Worm (Caenorhabditis elegans) whole organism, L4/young adult: Measurements from ENCODE around the gene gss-1.

Source experiments
- W03F9.2 ChIP-seq: fragments of 150-350 bp; optimal IDR thresholded peaks from 2 replicates; lab custom pipeline; 2014; ENCODE audit warnings: missing biosample characterization, missing genetic modification characterization
- dao-5 ChIP-seq: sonication (generic microtip); optimal IDR thresholded peaks from 2 replicates; lab custom pipeline; 2016; ENCODE audit warnings: missing genotype, missing genetic modification characterization, moderate library complexity, missing compliant biosample characterization
- him-1 ChIP-seq: sonication (generic microtip); optimal IDR thresholded peaks from 2 replicates; lab custom pipeline; 2016; ENCODE audit warnings: missing genotype, missing genetic modification reagents, missing genetic modification characterization, missing compliant biosample characterization

gss-1 gene

ce11 chrII:9398370-9398901 lies 17.8 kb downstream of the gss-1 start, which contains the start of the genes Y51B9A.14 and Y51B9A.8:
TSS of gene Y51B9A.14 (minus strand) at chrII:9398470.
TSS of gene Y51B9A.8 (plus strand) at chrII:9398851.
- TF ChIP-seq dao-5 (tag; lab: Kevin White, UChicago) (no peak), him-1 (tag; lab: Kevin White, UChicago) (no peak), W03F9.2 (tag; lab: Kevin White, UChicago) (no peak)

DNA sequence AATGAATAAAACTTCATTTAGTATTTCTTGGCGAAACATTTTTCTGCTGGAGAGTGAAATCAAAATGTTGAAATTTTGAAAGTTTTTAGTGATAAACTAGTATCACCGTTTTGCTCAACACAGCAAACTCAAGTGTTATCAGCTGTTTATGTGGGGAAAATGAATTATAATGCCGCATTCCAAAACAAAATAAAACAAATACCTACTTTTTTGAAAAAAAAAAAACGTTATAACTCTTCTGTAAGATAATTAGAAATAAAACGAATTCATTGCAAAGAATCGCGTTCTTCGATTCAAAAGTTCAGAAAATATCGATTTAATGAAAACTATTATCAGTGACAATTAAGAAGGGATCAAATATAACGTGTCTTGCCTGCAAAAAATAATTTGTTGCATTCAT lies 18.7 kb downstream of the gss-1 start, which contains the start of gene Y51B9A.9:
Gene Y51B9A.9, minus strand, starts transcription at position 101 of the 400 bp plus-strand sequence.
- TF ChIP-seq him-1 (tag; lab: Kevin White, UChicago) = no peak
- no peak for TF ChIP-seq dao-5 (tag; lab: Kevin White, UChicago)
- no peak for TF ChIP-seq W03F9.2 (tag; lab: Kevin White, UChicago)

DNA sequence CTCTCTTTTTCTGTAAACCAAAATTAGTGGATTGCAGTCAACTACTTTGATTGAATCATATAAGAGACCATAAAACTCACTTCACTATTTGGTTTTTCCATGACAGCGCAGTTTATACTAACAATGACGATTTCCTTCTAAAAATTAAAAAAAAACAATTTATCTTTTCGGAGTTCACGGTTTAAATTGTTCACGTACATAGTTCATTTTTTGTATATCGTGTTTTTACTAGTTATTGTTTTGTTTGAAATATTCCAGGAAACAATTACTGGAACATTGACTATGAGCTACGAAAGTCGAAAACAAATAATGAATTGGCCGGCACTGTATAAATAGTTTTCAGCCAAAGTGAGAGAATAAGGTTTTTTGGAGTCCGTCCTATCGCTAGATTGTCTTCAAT lies 23.5 kb downstream of the gss-1 start, which contains the start of gene lido-17:
Gene lido-17, minus strand, starts transcription at position 101 of the 400 bp plus-strand sequence.
- TF ChIP-seq dao-5 (tag; lab: Kevin White, UChicago) = no peak
- no peak for TF ChIP-seq him-1 (tag; lab: Kevin White, UChicago)
- TF ChIP-seq W03F9.2 (tag; lab: Kevin White, UChicago) = no peak

ce11 chrII:9385241-9385640 lies 31.0 kb downstream of the gss-1 start, which contains the start of gene C06C3.7:
TSS of gene C06C3.7 (plus strand) at chrII:9385541.
- TF ChIP-seq W03F9.2 (tag; lab: Kevin White, UChicago) = no peak
- no peak for TF ChIP-seq him-1 (tag; lab: Kevin White, UChicago)
- TF ChIP-seq dao-5 (tag; lab: Kevin White, UChicago) = no peak

- TF ChIP-seq W03F9.2 (tag; lab: Kevin White, UChicago) (no peak), him-1 (tag; lab: Kevin White, UChicago) (no peak), dao-5 (tag; lab: Kevin White, UChicago) (no peak)
Measured at ce11 chrII:9379796-9380195, 36.4 kb downstream of the gss-1 start, which contains the start of gene srh-48. TSS of gene srh-48 (plus strand) at chrII:9380096.

DNA sequence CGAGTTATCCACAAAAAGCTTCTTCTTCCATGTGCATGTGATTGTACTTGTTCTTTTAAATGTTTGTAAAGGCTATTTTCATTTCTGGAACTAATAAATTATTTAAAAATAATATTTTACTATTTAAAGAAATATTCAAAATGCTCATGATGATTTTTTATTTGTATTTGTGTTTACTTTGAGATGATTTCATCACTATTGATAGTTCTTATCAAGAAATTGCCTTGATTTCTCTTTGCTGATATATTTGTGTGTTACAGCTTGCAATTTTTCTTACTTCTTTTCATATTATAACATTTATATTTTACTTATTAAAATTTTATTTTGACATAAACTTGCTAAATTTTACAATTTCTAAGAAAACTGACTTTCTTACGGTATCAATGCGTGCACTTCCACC lies 38.1 kb downstream of the gss-1 start:
- TF ChIP-seq W03F9.2 (tag; lab: Kevin White, UChicago) = no peak
- TF ChIP-seq him-1 (tag; lab: Kevin White, UChicago) = no peak
- no peak for TF ChIP-seq dao-5 (tag; lab: Kevin White, UChicago)

DNA sequence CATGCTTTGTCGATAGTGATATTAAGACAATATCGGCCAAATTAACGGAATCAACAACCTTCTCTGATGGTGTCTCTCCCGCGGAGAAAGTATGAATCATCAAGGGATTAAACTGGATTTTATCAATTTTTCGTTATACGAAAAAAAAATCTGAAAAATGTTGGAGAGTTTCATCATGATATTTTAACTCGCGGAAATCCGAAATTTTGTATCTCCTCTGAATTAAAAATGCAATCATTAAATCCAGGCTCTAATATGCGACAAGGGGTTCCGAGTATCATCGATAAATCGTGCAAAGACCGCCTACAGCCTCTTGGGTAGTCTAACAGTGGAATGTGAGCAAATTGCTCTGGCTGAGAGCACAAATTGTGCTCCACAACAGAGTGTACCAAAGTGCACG lies 39.1 kb downstream of the gss-1 start, which contains the start of gene C06C3.10:
Gene C06C3.10, minus strand, starts transcription at position 101 of the 400 bp plus-strand sequence.
- TF ChIP-seq W03F9.2 (tag; lab: Kevin White, UChicago) (no peak), him-1 (tag; lab: Kevin White, UChicago) (no peak), dao-5 (tag; lab: Kevin White, UChicago) (no peak)

ce11 chrII:9374807-9375206 lies 41.4 kb downstream of the gss-1 start, which contains the start of gene C06C3.12:
TSS of gene C06C3.12 (plus strand) at chrII:9375107.
- TF ChIP-seq him-1 (tag; lab: Kevin White, UChicago) = no peak
- no peak for TF ChIP-seq dao-5 (tag; lab: Kevin White, UChicago)
- no peak for TF ChIP-seq W03F9.2 (tag; lab: Kevin White, UChicago)

DNA sequence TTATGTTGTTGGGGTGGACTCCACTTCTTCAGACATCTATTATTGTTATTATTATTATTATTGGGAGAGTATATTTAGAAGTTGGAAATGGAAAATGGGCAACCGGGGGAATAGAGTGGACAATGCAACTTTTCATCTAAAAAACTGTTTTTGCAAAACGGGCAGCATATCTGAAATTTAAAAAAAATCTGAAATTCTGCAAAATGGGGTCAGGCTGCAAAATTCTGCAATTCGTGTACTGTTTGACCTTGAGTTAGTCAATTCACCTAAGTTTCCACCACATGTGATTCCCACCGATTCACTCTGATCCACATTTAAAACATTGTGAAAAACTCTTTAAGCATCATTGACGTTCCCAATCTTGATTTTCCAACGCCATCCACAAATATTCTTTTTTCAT lies 43.2 kb downstream of the gss-1 start, which contains the start of gene C06C3.4:
Gene C06C3.4, plus strand, starts transcription at position 301 of the 400 bp plus-strand sequence.
- no peak for TF ChIP-seq dao-5 (tag; lab: Kevin White, UChicago)
- TF ChIP-seq him-1 (tag; lab: Kevin White, UChicago) = no peak
- no peak for TF ChIP-seq W03F9.2 (tag; lab: Kevin White, UChicago)

ce11 chrII:9372393-9372792 lies 43.8 kb downstream of the gss-1 start, which contains the start of gene C06C3.3:
TSS of gene C06C3.3 (minus strand) at chrII:9372493.
- TF ChIP-seq him-1 (tag; lab: Kevin White, UChicago) (no peak), dao-5 (tag; lab: Kevin White, UChicago) (no peak), W03F9.2 (tag; lab: Kevin White, UChicago) (no peak)

DNA sequence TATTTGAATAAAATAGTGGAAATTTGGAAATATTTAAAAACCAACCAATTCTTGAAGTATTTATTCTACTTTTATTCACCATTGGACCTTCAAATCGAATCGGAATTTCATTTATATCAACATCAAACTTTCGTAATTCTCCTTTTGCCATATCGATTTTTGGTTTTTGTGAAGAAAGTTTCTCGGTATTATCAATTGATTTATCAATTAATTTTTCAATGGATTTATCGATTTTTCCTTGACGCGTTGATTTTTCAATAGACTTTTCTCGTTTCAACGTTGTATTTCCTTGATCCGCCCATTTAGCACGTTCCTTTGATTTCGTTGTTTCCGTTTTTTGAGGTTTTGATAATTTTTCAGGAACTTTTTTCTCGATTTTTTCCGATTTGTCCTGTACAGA lies 46.8 kb downstream of the gss-1 start:
- TF ChIP-seq dao-5 (tag; lab: Kevin White, UChicago) (no peak), him-1 (tag; lab: Kevin White, UChicago) (no peak), W03F9.2 (tag; lab: Kevin White, UChicago) (no peak)
